Fruit fly (Drosophila melanogaster) Kc167 (cell line): ENCODE results near the gene CG7601.

ENCODE experiments used
- Myc ChIP-seq: fragments of >200 bp; optimal IDR thresholded peaks from 2 replicates; lab custom pipeline; 2017; ENCODE audit warnings: missing external identifiers
- h ChIP-seq: fragments of >200 bp; optimal IDR thresholded peaks from 3 replicates; lab custom pipeline; 2018; ENCODE audit warnings: missing external identifiers
- insv ChIP-seq: fragments of >200 bp; optimal IDR thresholded peaks from 3 replicates; lab custom pipeline; 2018; ENCODE audit warnings: missing external identifiers
- psq ChIP-seq: fragments of >200 bp; optimal IDR thresholded peaks from 2 replicates; lab custom pipeline; 2017; ENCODE audit warnings: missing external identifiers
- ttk ChIP-seq: sonication (Bioruptor generic); optimal IDR thresholded peaks from 2 replicates; lab custom pipeline; 2017; ENCODE audit warnings: missing external identifiers

DNA sequence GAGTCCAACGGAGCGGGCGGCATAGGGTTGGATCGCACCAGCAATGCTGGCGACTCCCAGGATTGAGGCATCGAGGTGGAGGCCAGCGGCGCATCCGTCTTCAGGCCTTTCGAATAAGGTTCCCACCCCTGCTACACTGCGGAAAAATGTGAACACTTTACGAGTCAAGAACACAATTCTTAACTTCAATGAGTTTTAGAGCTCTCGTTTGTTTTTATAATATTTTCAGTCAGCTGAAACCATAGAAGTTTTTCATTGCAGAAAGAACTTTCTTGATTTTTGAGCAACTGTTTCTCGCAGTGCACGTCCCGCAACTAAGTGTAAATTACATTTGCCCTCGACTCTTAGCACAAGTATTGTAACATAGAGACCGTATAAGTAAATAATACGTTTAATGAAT, 40.2 kb downstream of the CG7601 start:
- no peak for TF ChIP-seq ttk (lab: Kevin White, UChicago)
- TF ChIP-seq h, result no peak
- TF ChIP-seq insv, result no peak
- no peak for TF ChIP-seq Myc (lab: Kevin White, UChicago)
- no peak for TF ChIP-seq psq (lab: Kevin White, UChicago)
